Worm (Caenorhabditis elegans) whole organism, mixed stage, embryonic: ENCODE measurements around the gene cpsf-1.

Experiments
- M03D4.4 ChIP-seq: sonication (generic microtip); optimal IDR thresholded peaks from 2 replicates; lab custom pipeline; 2017; ENCODE audit warnings: mild to moderate bottlenecking, missing genetic modification characterization, missing compliant biosample characterization
- bed-3 ChIP-seq: fragments of 200-800 bp; sonication (Bioruptor generic); optimal IDR thresholded peaks from 3 replicates; lab custom pipeline; 2018; ENCODE audit warnings: mild to moderate bottlenecking, missing genetic modification characterization, moderate library complexity, missing compliant biosample characterization
- ceh-39 ChIP-seq: fragments of 150-350 bp; optimal IDR thresholded peaks from 2 replicates; lab custom pipeline; 2014; ENCODE audit warnings: missing biosample characterization, missing genetic modification characterization
- ceh-83 ChIP-seq: fragments of 200-800 bp; sonication (Bioruptor generic); optimal IDR thresholded peaks from 2 replicates; lab custom pipeline; 2018; ENCODE audit warnings: mild to moderate bottlenecking, missing genetic modification characterization, missing compliant biosample characterization
- ces-1 ChIP-seq: fragments of 150-350 bp; optimal IDR thresholded peaks from 2 replicates; lab custom pipeline; 2014; ENCODE audit warnings: missing biosample characterization, missing genetic modification reagents, missing genetic modification characterization
- cnd-1 ChIP-seq: fragments of 200-800 bp; sonication (Bioruptor generic); optimal IDR thresholded peaks from 2 replicates; lab custom pipeline; 2018; ENCODE audit warnings: mild to moderate bottlenecking, missing genetic modification characterization, missing compliant biosample characterization
- drap-1 ChIP-seq: fragments of 200-800 bp; sonication (Bioruptor generic); optimal IDR thresholded peaks from 3 replicates; lab custom pipeline; 2018; ENCODE audit warnings: mild to moderate bottlenecking, missing genetic modification characterization, missing compliant biosample characterization
- elt-1 ChIP-seq: sonication (generic microtip); optimal IDR thresholded peaks from 2 replicates; lab custom pipeline; 2017; ENCODE audit warnings: missing genetic modification characterization, mild to moderate bottlenecking, missing compliant biosample characterization, antibody characterized with exemption, moderate library complexity, borderline replicate concordance; ENCODE audit not compliant: insufficient read depth
- elt-3 ChIP-seq: fragments of 150-350 bp; optimal IDR thresholded peaks from 2 replicates; lab custom pipeline; 2014; ENCODE audit warnings: missing biosample characterization, missing genetic modification characterization
- flh-1 ChIP-seq: fragments of 200-800 bp; sonication (Bioruptor generic); optimal IDR thresholded peaks from 2 replicates; lab custom pipeline; 2018; ENCODE audit warnings: mild to moderate bottlenecking, missing genetic modification characterization, moderate library complexity, missing compliant biosample characterization
- ham-2 ChIP-seq: fragments of 200-800 bp; sonication (Bioruptor generic); optimal IDR thresholded peaks from 2 replicates; lab custom pipeline; 2018; ENCODE audit warnings: mild to moderate bottlenecking, missing genetic modification characterization, missing compliant biosample characterization
- hlh-1 ChIP-seq: fragments of 150-350 bp; optimal IDR thresholded peaks from 2 replicates; lab custom pipeline; 2014; ENCODE audit warnings: missing biosample characterization, missing genetic modification reagents, missing genetic modification characterization
- lin-13 ChIP-seq: fragments of 150-350 bp; optimal IDR thresholded peaks from 2 replicates; lab custom pipeline; 2014; ENCODE audit warnings: missing biosample characterization, missing genetic modification characterization
- lin-32 ChIP-seq: fragments of 200-800 bp; sonication (Bioruptor generic); optimal IDR thresholded peaks from 2 replicates; lab custom pipeline; 2018; ENCODE audit warnings: mild to moderate bottlenecking, missing genetic modification characterization, missing compliant biosample characterization
- lsy-2 ChIP-seq: fragments of 150-350 bp; optimal IDR thresholded peaks from 2 replicates; lab custom pipeline; 2014; ENCODE audit warnings: missing biosample characterization, missing genetic modification characterization
- mep-1 ChIP-seq: fragments of 150-350 bp; optimal IDR thresholded peaks from 2 replicates; lab custom pipeline; 2017; ENCODE audit warnings: missing biosample characterization, missing genetic modification reagents, missing genetic modification characterization, inconsistent platforms
- mls-2 ChIP-seq: sonication (generic microtip); optimal IDR thresholded peaks from 2 replicates; lab custom pipeline; 2016; ENCODE audit warnings: mild to moderate bottlenecking, missing genetic modification characterization, moderate library complexity, missing compliant biosample characterization
- nhr-12 ChIP-seq: fragments of 150-350 bp; optimal IDR thresholded peaks from 2 replicates; lab custom pipeline; 2014; ENCODE audit warnings: missing biosample characterization, missing genetic modification characterization
- nhr-237 ChIP-seq: fragments of 150-350 bp; optimal IDR thresholded peaks from 2 replicates; lab custom pipeline; 2014; ENCODE audit warnings: missing biosample characterization, missing genetic modification characterization
- nhr-28 ChIP-seq: fragments of 150-350 bp; optimal IDR thresholded peaks from 2 replicates; lab custom pipeline; 2014; ENCODE audit warnings: missing biosample characterization, missing genetic modification characterization
- nhr-76 ChIP-seq: sonication (generic microtip); optimal IDR thresholded peaks from 2 replicates; lab custom pipeline; 2017; ENCODE audit warnings: missing biosample characterization, missing genetic modification characterization
- pha-4 ChIP-seq: fragments of 150-350 bp; optimal IDR thresholded peaks from 2 replicates; lab custom pipeline; 2018; ENCODE audit warnings: missing biosample characterization, missing genetic modification reagents, missing genetic modification characterization
- sem-2 ChIP-seq: fragments of 200-800 bp; sonication (Bioruptor generic); optimal IDR thresholded peaks from 2 replicates; lab custom pipeline; 2018; ENCODE audit warnings: mild to moderate bottlenecking, missing genetic modification characterization, missing compliant biosample characterization
- snpc-4 ChIP-seq: fragments of 150-350 bp; optimal IDR thresholded peaks from 2 replicates; lab custom pipeline; 2014; ENCODE audit warnings: missing biosample characterization, missing genetic modification characterization
- sptf-1 ChIP-seq: sonication (generic microtip); optimal IDR thresholded peaks from 2 replicates; lab custom pipeline; 2017; ENCODE audit warnings: mild to moderate bottlenecking, missing genetic modification characterization, moderate library complexity, missing compliant biosample characterization
- tbx-8 ChIP-seq: fragments of 200-800 bp; sonication (Bioruptor generic); optimal IDR thresholded peaks from 2 replicates; lab custom pipeline; 2018; ENCODE audit warnings: mild to moderate bottlenecking, missing genetic modification characterization, moderate library complexity, missing compliant biosample characterization
- unc-120 ChIP-seq: sonication (generic microtip); optimal IDR thresholded peaks from 2 replicates; lab custom pipeline; 2017; ENCODE audit warnings: missing genetic modification characterization, missing compliant biosample characterization; ENCODE audit not compliant: poor library complexity, severe bottlenecking
- unc-62 ChIP-seq: fragments of 150-350 bp; optimal IDR thresholded peaks from 2 replicates; lab custom pipeline; 2014; ENCODE audit warnings: missing biosample characterization, missing genetic modification reagents, missing genetic modification characterization
- zip-8 ChIP-seq: fragments of 150-350 bp; optimal IDR thresholded peaks from 2 replicates; lab custom pipeline; 2014; ENCODE audit warnings: missing biosample characterization, missing genetic modification characterization
- ztf-11 ChIP-seq: fragments of 150-350 bp; optimal IDR thresholded peaks from 2 replicates; lab custom pipeline; 2014; ENCODE audit warnings: missing biosample characterization, missing genetic modification characterization

cpsf-1 gene

ce11 chrIV:2032946-2033411, at the start of gene cpsf-1:
TSS of gene cpsf-1 (minus strand) at chrIV:2032996.
- TF ChIP-seq ham-2 (no peak), sptf-1 (peak; percentile 74), drap-1 (GFP tag; lab: Kevin White, UChicago) (peak; percentile 29), lin-13 (peak; percentile 78), hlh-1 (tag; lab: Kevin White, UChicago) (peak; percentile 44), ceh-39 (peak; percentile 82), nhr-76 (tag; lab: Kevin White, UChicago) (no peak), nhr-237 (peak; percentile 76), lin-32 (GFP tag; lab: Kevin White, UChicago) (peak; percentile 3), cnd-1 (tag; lab: Kevin White, UChicago) (peak; percentile 37), pha-4 (peak; percentile 92), elt-3 (tag; lab: Kevin White, UChicago) (no peak), lsy-2 (tag; lab: Kevin White, UChicago) (peak; percentile 75), mep-1 (tag; lab: Kevin White, UChicago) (peak; percentile 93), elt-1 (tag; lab: Kevin White, UChicago) (no peak), ces-1 (GFP tag; lab: Kevin White, UChicago) (peak; percentile 69), bed-3 (GFP tag; lab: Kevin White, UChicago) (peak; percentile 12), unc-120 (tag; lab: Kevin White, UChicago) (no peak), M03D4.4 (tag; lab: Kevin White, UChicago) (peak; percentile 60), snpc-4 (tag; lab: Kevin White, UChicago) (no peak), mls-2 (tag; lab: Kevin White, UChicago) (peak; percentile 46), ceh-83 (GFP tag; lab: Kevin White, UChicago) (peak; percentile 67)
- TF ChIP-seq, all 35 proteins: peak for 16

- TF ChIP-seq mls-2 (tag; lab: Kevin White, UChicago) = no peak
- no peak for TF ChIP-seq unc-62
- no peak for TF ChIP-seq lin-32 (GFP tag; lab: Kevin White, UChicago)
- no peak for TF ChIP-seq M03D4.4 (tag; lab: Kevin White, UChicago)
- no peak for TF ChIP-seq elt-1 (tag; lab: Kevin White, UChicago)
- TF ChIP-seq lin-13 = no peak
- TF ChIP-seq flh-1 (GFP tag; lab: Kevin White, UChicago) = no peak
- no peak for TF ChIP-seq zip-8 (tag; lab: Kevin White, UChicago)
- no peak for TF ChIP-seq sptf-1
- TF ChIP-seq ceh-39 = no peak
- TF ChIP-seq sem-2 (GFP tag; lab: Kevin White, UChicago) = no peak
- TF ChIP-seq ham-2 = no peak
- no peak for TF ChIP-seq lsy-2 (tag; lab: Kevin White, UChicago)
- no peak for TF ChIP-seq pha-4
- TF ChIP-seq nhr-12 (tag; lab: Kevin White, UChicago) = no peak
- no peak for TF ChIP-seq cnd-1 (tag; lab: Kevin White, UChicago)
- no peak for TF ChIP-seq snpc-4 (tag; lab: Kevin White, UChicago)
- TF ChIP-seq tbx-8 (GFP tag; lab: Kevin White, UChicago) = no peak
- TF ChIP-seq bed-3 (GFP tag; lab: Kevin White, UChicago) = no peak
- TF ChIP-seq drap-1 (GFP tag; lab: Kevin White, UChicago) = no peak
Measured at ce11 chrIV:2080340-2080739, 47.5 kb upstream of the cpsf-1 start.

- peak; percentile 65 for TF ChIP-seq ces-1 (GFP tag; lab: Kevin White, UChicago)
- no peak for TF ChIP-seq ztf-11 (tag; lab: Kevin White, UChicago)
- no peak for TF ChIP-seq hlh-1 (tag; lab: Kevin White, UChicago)
- no peak for TF ChIP-seq M03D4.4 (tag; lab: Kevin White, UChicago)
- TF ChIP-seq, all 35 proteins: peak for 1
Measured at ce11 chrIV:2077159-2077835, 44.5 kb upstream of the cpsf-1 start.

ce11 chrIV:2065895-2066294, 33.1 kb upstream of the cpsf-1 start, which contains the start of gene arrd-26:
TSS of gene arrd-26 (plus strand) at chrIV:2066195.
- TF ChIP-seq ces-1 (GFP tag; lab: Kevin White, UChicago) = peak; percentile 24
- no peak for TF ChIP-seq nhr-28
- TF ChIP-seq flh-1 (GFP tag; lab: Kevin White, UChicago) = no peak
- no peak for TF ChIP-seq ceh-39
